Worm (Caenorhabditis elegans) whole organism, L1 larva: Measurements from ENCODE around the gene serp-1.2.

Source experiments
- C34B4.2 ChIP-seq: sonication (generic microtip); optimal IDR thresholded peaks from 2 replicates; lab custom pipeline; 2017; ENCODE audit warnings: mild to moderate bottlenecking, missing genetic modification characterization, missing compliant biosample characterization
- F16B12.6 ChIP-seq: fragments of 150-350 bp; optimal IDR thresholded peaks from 2 replicates; lab custom pipeline; 2014; ENCODE audit warnings: missing biosample characterization, missing genetic modification characterization
- Y116A8C.19 ChIP-seq: sonication (generic microtip); optimal IDR thresholded peaks from 2 replicates; lab custom pipeline; 2016; ENCODE audit warnings: missing compliant biosample characterization, missing genetic modification characterization, borderline replicate concordance
- aha-1 ChIP-seq: fragments of 150-350 bp; optimal IDR thresholded peaks from 2 replicates; lab custom pipeline; 2014; ENCODE audit warnings: missing biosample characterization, missing genetic modification characterization
- alr-1 ChIP-seq: fragments of 200-800 bp; sonication (Bioruptor generic); optimal IDR thresholded peaks from 2 replicates; lab custom pipeline; 2018; ENCODE audit warnings: borderline replicate concordance, mild to moderate bottlenecking, missing genetic modification characterization, missing compliant biosample characterization
- ama-1 ChIP-seq: fragments of 150-350 bp; optimal IDR thresholded peaks from 2 replicates; lab custom pipeline; 2014
- blmp-1 ChIP-seq: fragments of 150-350 bp; optimal IDR thresholded peaks from 2 replicates; lab custom pipeline; 2014; ENCODE audit warnings: missing biosample characterization, missing genetic modification characterization
- ceh-82 ChIP-seq, 3 experiments: fragments of 150-350 bp in 1 of 3; sonication (generic microtip) in 2 of 3; optimal IDR thresholded peaks; 2 replicates each; lab custom pipeline; 2014 to 2017; ENCODE audit warnings: missing biosample characterization in 3 of 3, missing genetic modification characterization in 3 of 3
- ceh-88 ChIP-seq: fragments of 200-800 bp; sonication (Bioruptor generic); IDR thresholded peaks from 2 replicates; pipeline ENCODE4 v1.3.6; 2022; ENCODE audit warnings: missing genetic modification characterization, missing compliant biosample characterization
- ces-1 ChIP-seq: fragments of 150-350 bp; optimal IDR thresholded peaks from 2 replicates; lab custom pipeline; 2014; ENCODE audit warnings: missing biosample characterization, missing genetic modification reagents, missing genetic modification characterization
- dsc-1 ChIP-seq: sonication (generic microtip); optimal IDR thresholded peaks from 2 replicates; lab custom pipeline; 2016; ENCODE audit warnings: mild to moderate bottlenecking, missing genetic modification characterization, missing compliant biosample characterization
- efl-1 ChIP-seq, 4 experiments: fragments of 150-350 bp; optimal IDR thresholded peaks in 3 of 4; peaks in 1 of 4; 1 replicate in 1 of 4; 2 replicates in 3 of 4; lab custom pipeline; 2014; ENCODE audit warnings: missing biosample characterization in 2 of 4, missing genetic modification characterization in 2 of 4, missing genetic modification reagents in 2 of 4
- egl-13 ChIP-seq: sonication (generic microtip); optimal IDR thresholded peaks from 2 replicates; lab custom pipeline; 2016; ENCODE audit warnings: missing genotype, missing genetic modification reagents, missing genetic modification characterization, missing compliant biosample characterization
- elt-2 ChIP-seq: sonication (generic microtip); optimal IDR thresholded peaks from 2 replicates; lab custom pipeline; 2016; ENCODE audit warnings: missing genetic modification characterization, mild to moderate bottlenecking, inconsistent platforms, missing compliant biosample characterization, missing genetic modification reagents
- elt-3 ChIP-seq, 6 experiments: fragments of 150-350 bp in 1 of 6; sonication (generic microtip); optimal IDR thresholded peaks; 2 replicates each; lab custom pipeline; 2017 to 2018; ENCODE audit warnings: missing biosample characterization in 6 of 6, missing genetic modification characterization in 6 of 6, inconsistent platforms in 1 of 6
- fkh-8 ChIP-seq: sonication (generic microtip); optimal IDR thresholded peaks from 2 replicates; lab custom pipeline; 2016; ENCODE audit warnings: mild to moderate bottlenecking, missing genetic modification characterization, missing compliant biosample characterization
- hpl-2 ChIP-seq: fragments of 150-350 bp; optimal IDR thresholded peaks from 2 replicates; lab custom pipeline; 2014; ENCODE audit warnings: missing biosample characterization, missing genetic modification reagents, missing genetic modification characterization
- jun-1 ChIP-seq: fragments of 150-350 bp; optimal IDR thresholded peaks from 2 replicates; lab custom pipeline; 2014; ENCODE audit warnings: missing biosample characterization, missing genetic modification reagents, missing genetic modification characterization
- lin-13 ChIP-seq: fragments of 150-350 bp; optimal IDR thresholded peaks from 2 replicates; lab custom pipeline; 2014; ENCODE audit warnings: missing biosample characterization, missing genetic modification reagents, missing genetic modification characterization
- lin-14 ChIP-seq: fragments of 200-800 bp; sonication (Bioruptor generic); optimal IDR thresholded peaks from 2 replicates; lab custom pipeline; 2018; ENCODE audit warnings: mild to moderate bottlenecking, missing genetic modification characterization, moderate library complexity, missing compliant biosample characterization
- lir-3 ChIP-seq: sonication (generic microtip); optimal IDR thresholded peaks from 2 replicates; lab custom pipeline; 2016; ENCODE audit warnings: mild to moderate bottlenecking, missing genetic modification characterization, moderate library complexity, missing compliant biosample characterization; ENCODE audit not compliant: poor library complexity
- nhr-11 ChIP-seq: fragments of 150-350 bp; optimal IDR thresholded peaks from 2 replicates; lab custom pipeline; 2014; ENCODE audit warnings: missing biosample characterization, missing genetic modification characterization
- nhr-47 ChIP-seq: sonication (generic microtip); optimal IDR thresholded peaks from 2 replicates; lab custom pipeline; 2016; ENCODE audit warnings: mild to moderate bottlenecking, missing genetic modification characterization, moderate library complexity, missing compliant biosample characterization
- nhr-85 ChIP-seq: sonication (generic microtip); peaks from one replicate; lab custom pipeline; 2016; ENCODE audit warnings: missing genetic modification characterization, inconsistent platforms, missing compliant biosample characterization
- pag-3 ChIP-seq: sonication (generic microtip); optimal IDR thresholded peaks from 2 replicates; lab custom pipeline; 2017; ENCODE audit warnings: missing genetic modification characterization, mild to moderate bottlenecking, missing compliant biosample characterization, antibody characterized with exemption, borderline replicate concordance; ENCODE audit not compliant: insufficient read depth
- pqm-1 ChIP-seq: sonication (generic microtip); optimal IDR thresholded peaks from 3 replicates; lab custom pipeline; 2017; ENCODE audit warnings: missing biosample characterization, missing genetic modification characterization
- rnt-1 ChIP-seq: sonication (generic microtip); optimal IDR thresholded peaks from 2 replicates; lab custom pipeline; 2016; ENCODE audit warnings: mild to moderate bottlenecking, missing genetic modification characterization, moderate library complexity, missing compliant biosample characterization
- snu-23 ChIP-seq: sonication (generic microtip); optimal IDR thresholded peaks from 2 replicates; lab custom pipeline; 2016; ENCODE audit warnings: missing genetic modification characterization, missing compliant biosample characterization
- sox-4 ChIP-seq: sonication (generic microtip); optimal IDR thresholded peaks from 2 replicates; lab custom pipeline; 2016; ENCODE audit warnings: missing genetic modification characterization, missing compliant biosample characterization
- tbx-2 ChIP-seq: sonication (generic microtip); optimal IDR thresholded peaks from 2 replicates; lab custom pipeline; 2016; ENCODE audit warnings: missing genetic modification characterization, missing compliant biosample characterization
- tlp-1 ChIP-seq: fragments of 150-350 bp; optimal IDR thresholded peaks from 2 replicates; lab custom pipeline; 2014; ENCODE audit warnings: missing biosample characterization, missing genetic modification characterization
- unc-30 ChIP-seq: sonication (generic microtip); optimal IDR thresholded peaks from 2 replicates; lab custom pipeline; 2017; ENCODE audit warnings: missing biosample characterization, missing genetic modification characterization
- unc-86 ChIP-seq: sonication (generic microtip); optimal IDR thresholded peaks from 2 replicates; lab custom pipeline; 2016; ENCODE audit warnings: missing genetic modification characterization, missing compliant biosample characterization
- vab-15 ChIP-seq: sonication (generic microtip); optimal IDR thresholded peaks from 2 replicates; lab custom pipeline; 2017; ENCODE audit warnings: missing genotype, mild to moderate bottlenecking, missing genetic modification characterization, missing compliant biosample characterization

The serp-1.2 gene

ce11 chrIV:8235114-8235686 lies 9.7 kb downstream of the serp-1.2 start (continued):
- TF ChIP-seq egl-13 (peak; percentile 3), snu-23 (GFP tag; lab: Kevin White, UChicago) (no peak), pag-3 (no peak), ceh-82 (tag; optimal IDR thresholded peaks at IDR 0.05; lab: Kevin White, UChicago) (no peak), elt-3 (tag; optimal IDR thresholded peaks at IDR 0.05; lab: Kevin White, UChicago) (no peak), pqm-1 (tag; lab: Kevin White, UChicago) (no peak), aha-1 (tag; lab: Kevin White, UChicago) (no peak), sox-4 (peak; percentile 23), nhr-47 (peak; percentile 48), tbx-2 (tag; lab: Kevin White, UChicago) (no peak)

ce11 chrIV:8236502-8236901 lies 11.0 kb downstream of the serp-1.2 start, which contains the start of gene nhr-66:
Gene nhr-66, minus strand, starts transcription at chrIV:8236602.
- TF ChIP-seq C34B4.2 (tag; lab: Kevin White, UChicago) (no peak), blmp-1 (peak; percentile 44)

ce11 chrIV:8239584-8239983 lies 14.1 kb downstream of the serp-1.2 start:
- TF ChIP-seq elt-2 (tag; lab: Kevin White, UChicago): peak; percentile 34
- TF ChIP-seq vab-15 (tag; lab: Kevin White, UChicago): no peak

- peak; percentile 76 for TF ChIP-seq blmp-1
- TF ChIP-seq nhr-85 (tag; lab: Kevin White, UChicago): peak; percentile 49
- no peak for TF ChIP-seq F16B12.6 (tag; lab: Kevin White, UChicago)
- peak; percentile 58 for TF ChIP-seq lin-14 (GFP tag; lab: Kevin White, UChicago)
- TF ChIP-seq efl-1 (optimal IDR thresholded peaks at IDR 0.05; lab: Kevin White, UChicago): no peak
- peak in 1 of 2 experiments; percentile 88 for TF ChIP-seq efl-1 (GFP tag; optimal IDR thresholded peaks at IDR 0.05 in 1 of 2; lab: Kevin White, UChicago)
Measured at ce11 chrIV:8241312-8241833, 15.9 kb downstream of the serp-1.2 start.

DNA sequence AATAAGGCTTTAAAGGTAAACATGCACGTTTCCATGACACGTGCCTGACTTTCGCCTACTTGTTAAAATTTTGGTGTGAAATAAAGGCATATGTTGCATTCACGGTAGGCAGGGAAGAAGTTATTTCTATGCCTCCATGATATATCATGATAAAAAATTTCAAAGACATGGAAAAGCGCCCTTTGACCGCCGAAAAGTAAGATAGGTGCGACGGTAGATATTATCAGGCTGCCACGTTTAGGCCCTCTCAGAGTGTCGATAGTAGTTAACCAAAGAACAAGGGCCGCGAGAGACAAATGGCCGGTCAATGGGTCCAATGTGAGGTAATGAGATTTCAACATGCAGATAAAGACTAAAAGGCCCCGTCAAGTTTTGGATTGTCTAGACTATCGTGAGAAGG lies 17.7 kb downstream of the serp-1.2 start:
- no peak for TF ChIP-seq nhr-11 (tag; lab: Kevin White, UChicago)
- TF ChIP-seq nhr-85 (tag; lab: Kevin White, UChicago): peak; percentile 84
- peak; percentile 3 for TF ChIP-seq rnt-1
- no peak for TF ChIP-seq lin-14 (GFP tag; lab: Kevin White, UChicago)
- TF ChIP-seq ceh-88 (GFP tag; lab: Robert Waterston, UW): no peak
- TF ChIP-seq efl-1 (optimal IDR thresholded peaks at IDR 0.05; lab: Kevin White, UChicago): no peak
- peak in 1 of 2 experiments; percentile 70 for TF ChIP-seq efl-1 (GFP tag; optimal IDR thresholded peaks at IDR 0.05 in 1 of 2; lab: Kevin White, UChicago)
- peak; percentile 15 for TF ChIP-seq blmp-1
- no peak for TF ChIP-seq fkh-8 (tag; lab: Kevin White, UChicago)
- no peak for TF ChIP-seq unc-30 (tag; lab: Kevin White, UChicago)
- TF ChIP-seq ama-1: no peak
- TF ChIP-seq dsc-1 (tag; lab: Kevin White, UChicago): no peak

DNA sequence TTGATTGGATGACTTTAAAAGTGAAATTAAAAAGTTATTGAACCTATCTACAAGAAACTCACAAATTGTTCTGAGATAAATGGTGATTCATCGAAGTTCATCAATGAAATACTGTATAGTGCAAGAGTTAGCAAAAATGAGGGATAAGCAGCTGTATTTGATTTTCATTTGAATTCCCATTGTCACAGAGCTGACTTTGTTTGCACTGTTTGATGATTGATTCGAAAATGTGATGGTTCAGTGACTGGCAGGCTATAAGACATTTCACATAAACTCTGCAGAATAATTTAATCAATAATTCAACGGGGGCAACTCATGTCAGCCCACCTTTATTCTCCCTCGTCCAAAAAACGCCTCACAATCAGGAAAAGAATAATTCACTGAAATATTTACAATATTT lies 18.1 kb downstream of the serp-1.2 start, which contains the start of gene T09A12.8:
T09A12.8 (minus strand) TSS at position 101 of the 400 bp plus-strand sequence.
- no peak for TF ChIP-seq ceh-82 (tag; optimal IDR thresholded peaks at IDR 0.05; lab: Kevin White, UChicago)
- no peak for TF ChIP-seq tlp-1 (tag; lab: Kevin White, UChicago)
- TF ChIP-seq rnt-1: no peak
- TF ChIP-seq jun-1: no peak
- no peak for TF ChIP-seq lin-13 (GFP tag; lab: Kevin White, UChicago)
- no peak for TF ChIP-seq snu-23 (GFP tag; lab: Kevin White, UChicago)
- no peak for TF ChIP-seq pag-3
- no peak for TF ChIP-seq Y116A8C.19 (tag; lab: Kevin White, UChicago)
- TF ChIP-seq lir-3 (tag; lab: Kevin White, UChicago): no peak
- TF ChIP-seq alr-1 (tag; lab: Kevin White, UChicago): no peak
- TF ChIP-seq unc-86: no peak
- no peak for TF ChIP-seq aha-1 (tag; lab: Kevin White, UChicago)
- TF ChIP-seq ceh-88 (GFP tag; lab: Robert Waterston, UW): no peak
- TF ChIP-seq vab-15 (tag; lab: Kevin White, UChicago): no peak
- TF ChIP-seq hpl-2 (GFP tag; lab: Kevin White, UChicago): no peak
- TF ChIP-seq ces-1 (GFP tag; lab: Kevin White, UChicago): no peak
